Fruit fly (Drosophila melanogaster): ENCODE results near the gene E5.

dm6 chr3R:13879349-13879748 lies 4.6 kb upstream of the E5 start:
- no peak for TF ChIP-seq CG8301 (tag; optimal IDR thresholded peaks at IDR 0.05)
- TF ChIP-seq Ets98B (GFP tag; IDR thresholded peaks at IDR 0.05): no peak
- TF ChIP-seq fd96Ca (GFP tag; IDR thresholded peaks at IDR 0.05): no peak
- TF ChIP-seq CG10348 (GFP tag; IDR thresholded peaks at IDR 0.05): no peak
- TF ChIP-seq Snoo (tag; optimal IDR thresholded peaks at IDR 0.05): no peak
- TF ChIP-seq gl (tag; optimal IDR thresholded peaks at IDR 0.05): no peak
- no peak for TF ChIP-seq CG17806 (tag; optimal IDR thresholded peaks at IDR 0.05)
- no peak for TF ChIP-seq CG13204 (GFP tag; optimal IDR thresholded peaks at IDR 0.05)
- TF ChIP-seq CG12605 (GFP tag; IDR thresholded peaks at IDR 0.05): no peak
- TF ChIP-seq CG32121 (GFP tag; IDR thresholded peaks at IDR 0.05): no peak
- TF ChIP-seq CG4496 (GFP tag; IDR thresholded peaks at IDR 0.05): no peak
- no peak for TF ChIP-seq CG34367 (tag; optimal IDR thresholded peaks at IDR 0.05)
- no peak for TF ChIP-seq Pif1B (GFP tag; optimal IDR thresholded peaks at IDR 0.05)

Data from whole organism, pupa.